Worm (Caenorhabditis elegans): Measurements from ENCODE around the gene nlp-51.

DNA sequence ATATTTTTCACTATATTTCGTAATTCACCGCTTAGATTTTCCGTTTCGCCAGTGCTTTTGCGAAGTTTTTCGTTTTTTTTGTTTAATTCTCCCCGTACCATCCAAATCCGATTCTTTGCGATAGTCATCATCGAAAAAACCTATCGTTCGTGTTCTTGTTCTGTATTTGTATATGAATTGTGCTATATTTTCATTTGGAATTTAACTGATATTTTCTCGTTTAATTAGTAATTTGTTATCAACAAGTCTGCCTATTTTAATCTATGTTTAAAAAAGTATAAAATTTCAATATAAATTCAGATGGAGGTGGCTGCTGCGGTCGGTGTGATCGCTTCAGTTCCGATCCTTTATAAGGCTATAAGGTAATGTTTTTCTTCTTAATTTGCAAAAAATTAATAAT is 16.9 kb downstream of the nlp-51 start, which contains the start of gene samp-1:
- no peak for TF ChIP-seq lsy-12 (tag; optimal IDR thresholded peaks at IDR 0.05)
- no peak for TF ChIP-seq ama-1 (optimal IDR thresholded peaks at IDR 0.05)
- no peak for TF ChIP-seq unc-62 (GFP tag; optimal IDR thresholded peaks at IDR 0.05)

Data from whole organism, L3 larva.